Fruit fly (Drosophila melanogaster): ENCODE data around the gene CG12984.

Gene CG12984

dm6 chr3L:21031093-21031930 is 39.8 kb downstream of the CG12984 start, which contains the start of the genes CG10584 and Polr3E (continued):
- TF ChIP-seq sna (GFP tag; IDR thresholded peaks at IDR 0.05; ENCODE audit: partially characterized antibody) (peak; percentile 61; the same call in 1 of the 2 replicates), Nf-YA (GFP tag; IDR thresholded peaks at IDR 0.05) (0 out of 2 replicates have a peak, but pooled peaks have one; percentile 33), Lhr (GFP tag; optimal IDR thresholded peaks at IDR 0.05) (peak; percentile 63), CG16779 (GFP tag; IDR thresholded peaks at IDR 0.05) (no peak), CG10321 (GFP tag; IDR thresholded peaks at IDR 0.05) (0 out of 2 replicates have a peak, but pooled peaks have one; percentile 14), Lim3 (GFP tag; IDR thresholded peaks at IDR 0.05) (0 out of 2 replicates have a peak, but pooled peaks have one; percentile 50), ro (GFP tag; IDR thresholded peaks at IDR 0.05) (peak; percentile 69; the same call in 1 of the 2 replicates), corto (GFP tag; optimal IDR thresholded peaks at IDR 0.05) (peak; percentile 72), CG10366 (GFP tag; IDR thresholded peaks at IDR 0.05) (peak; percentile 65), CG9609 (GFP tag; optimal IDR thresholded peaks at IDR 0.05) (peak; percentile 11), croc (GFP tag; conservative IDR thresholded peaks at IDR 0.05) (no peak; the same call in none of the 3 replicates), CG30431 (GFP tag; optimal IDR thresholded peaks at IDR 0.05) (peak; percentile 87), Sin3A (optimal IDR thresholded peaks at IDR 0.05) (no peak), Fer2 (tag; optimal IDR thresholded peaks at IDR 0.05) (peak; percentile 89), Xbp1 (GFP tag; optimal IDR thresholded peaks at IDR 0.05) (peak; percentile 92), CG2120 (GFP tag; optimal IDR thresholded peaks at IDR 0.05) (peak; percentile 79), CG16813 (GFP tag; IDR thresholded peaks at IDR 0.05; ENCODE audit: partially characterized antibody) (peak; percentile 16; the same call in 1 of the 3 replicates), peb (GFP tag; IDR thresholded peaks at IDR 0.05) (peak; percentile 56; the same call in 1 of the 2 replicates), Atf-2 (GFP tag; optimal IDR thresholded peaks at IDR 0.05) (peak; percentile 51), CG4360 (GFP tag; IDR thresholded peaks at IDR 0.05) (0 out of 2 replicates have a peak, but pooled peaks have one; percentile 6), NC2β (GFP tag; optimal IDR thresholded peaks at IDR 0.05) (peak; percentile 51), tgo (GFP tag; IDR thresholded peaks at IDR 0.05) (peak; percentile 88), CG13296 (GFP tag; optimal IDR thresholded peaks at IDR 0.05) (peak; percentile 97), nmo (GFP tag; optimal IDR thresholded peaks at IDR 0.05) (peak; percentile 97), dmrt11E (tag; optimal IDR thresholded peaks at IDR 0.05) (peak; percentile 94), CG12104 (GFP tag; optimal IDR thresholded peaks at IDR 0.05) (peak; percentile 92), grn (GFP tag; optimal IDR thresholded peaks at IDR 0.05) (no peak), Tbp (GFP tag; optimal IDR thresholded peaks at IDR 0.05) (no peak), Doc2 (GFP tag; IDR thresholded peaks at IDR 0.05) (no peak), bcd (GFP tag; optimal IDR thresholded peaks at IDR 0.05) (peak; percentile 94), CG8089 (GFP tag; optimal IDR thresholded peaks at IDR 0.05) (no peak), CG11456 (GFP tag; IDR thresholded peaks at IDR 0.05) (peak; percentile 70; the same call in 2 of the 3 replicates), dimm (GFP tag; IDR thresholded peaks at IDR 0.05) (peak; percentile 64), Aef1 (GFP tag; IDR thresholded peaks at IDR 0.05) (peak; percentile 78), crol (GFP tag; IDR thresholded peaks at IDR 0.05) (no peak), CG14050 (GFP tag; IDR thresholded peaks at IDR 0.05) (peak; percentile 62), unc-4 (GFP tag; IDR thresholded peaks at IDR 0.05; ENCODE audit: partially characterized antibody) (peak; percentile 17; the same call in 1 of the 2 replicates), CG16863 (GFP tag; optimal IDR thresholded peaks at IDR 0.05) (peak; percentile 2), CG12769 (tag; optimal IDR thresholded peaks at IDR 0.05) (peak; percentile 46), CG10543 (GFP tag; optimal IDR thresholded peaks at IDR 0.05) (peak; percentile 98), slbo (GFP tag; IDR thresholded peaks at IDR 0.05) (peak; percentile 83), nom (GFP tag; optimal IDR thresholded peaks at IDR 0.05) (peak; percentile 88), hbn (GFP tag; IDR thresholded peaks at IDR 0.05; ENCODE audit: partially characterized antibody) (peak; percentile 24; the same call in 1 of the 2 replicates), vvl (GFP tag; IDR thresholded peaks at IDR 0.05) (peak; percentile 82), mam (GFP tag; optimal IDR thresholded peaks at IDR 0.05) (peak; percentile 57), Sox102F (GFP tag; optimal IDR thresholded peaks at IDR 0.05) (peak; percentile 91), CG8478 (optimal IDR thresholded peaks at IDR 0.05) (no peak), vfl (GFP tag; optimal IDR thresholded peaks at IDR 0.05) (no peak), Dek (tag; optimal IDR thresholded peaks at IDR 0.05) (peak; percentile 93)
